Fruit fly (Drosophila melanogaster) whole organism, embryonic: ENCODE data around the gene mRpL4.
A peak's percentile ranks its signal among the peaks of the same experiment; 100 is the strongest.

Source experiments
- B-H2 ChIP-seq: fragments of 200-800 bp; sonication (Bioruptor generic); optimal IDR thresholded peaks from 2 replicates; lab custom pipeline; 2018; ENCODE audit warnings: missing biosample characterization, mild to moderate bottlenecking, missing genetic modification characterization
- CG11560 ChIP-seq: fragments of 200-800 bp; sonication (Bioruptor generic); IDR thresholded peaks from 3 replicates; pipeline ENCODE4 v1.3.6; 2022; ENCODE audit warnings: missing biosample characterization, missing genetic modification characterization
- CG12219 ChIP-seq: fragments of 200-800 bp; sonication (Bioruptor generic); optimal IDR thresholded peaks from 3 replicates; lab custom pipeline; 2018; ENCODE audit warnings: missing biosample characterization, mild to moderate bottlenecking, missing genetic modification characterization
- CG12299 ChIP-seq: fragments of 200-800 bp; sonication (Bioruptor generic); optimal IDR thresholded peaks from 2 replicates; lab custom pipeline; 2018; ENCODE audit warnings: missing biosample characterization, mild to moderate bottlenecking, missing genetic modification characterization
- CG12659 ChIP-seq: fragments of 200-800 bp; sonication (Bioruptor generic); optimal IDR thresholded peaks from 3 replicates; lab custom pipeline; 2017; ENCODE audit warnings: mild to moderate bottlenecking, missing biosample characterization, missing genetic modification reagents, missing genetic modification characterization
- CG13624 ChIP-seq: fragments of 200-800 bp; sonication (Bioruptor generic); optimal IDR thresholded peaks from 2 replicates; lab custom pipeline; 2016; ENCODE audit warnings: missing biosample characterization, missing genetic modification characterization
- CG14441 ChIP-seq: fragments of 200-800 bp; sonication (Bioruptor generic); IDR thresholded peaks from 2 replicates; pipeline ENCODE4 v1.3.6; 2022; ENCODE audit warnings: missing biosample characterization, missing genetic modification characterization
- CG15011 ChIP-seq: fragments of 200-800 bp; sonication (Bioruptor generic); optimal IDR thresholded peaks from 3 replicates; lab custom pipeline; 2018; ENCODE audit warnings: missing biosample characterization, mild to moderate bottlenecking, missing genetic modification characterization
- CG15514 ChIP-seq: fragments of 200-800 bp; sonication (Bioruptor generic); optimal IDR thresholded peaks from 3 replicates; lab custom pipeline; 2017; ENCODE audit warnings: missing biosample characterization, missing genetic modification characterization, mild to moderate bottlenecking, moderate library complexity, missing genetic modification reagents
- CG17829 ChIP-seq: fragments of 200-800 bp; optimal IDR thresholded peaks from 2 replicates; lab custom pipeline; 2019; ENCODE audit warnings: missing biosample characterization, mild to moderate bottlenecking, missing genetic modification characterization, moderate library complexity
- CG1792 ChIP-seq: fragments of 200-800 bp; sonication (Bioruptor generic); optimal IDR thresholded peaks from 2 replicates; lab custom pipeline; 2016; ENCODE audit warnings: missing biosample characterization, missing genetic modification characterization
- CG18262 ChIP-seq: fragments of 200-800 bp; optimal IDR thresholded peaks from 3 replicates; lab custom pipeline; 2019; ENCODE audit warnings: missing biosample characterization, mild to moderate bottlenecking, missing genetic modification characterization, moderate library complexity
- CG3281 ChIP-seq: fragments of 200-800 bp; sonication (Bioruptor generic); optimal IDR thresholded peaks from 3 replicates; lab custom pipeline; 2017; ENCODE audit warnings: missing biosample characterization, mild to moderate bottlenecking, missing genetic modification characterization
- CG34224 ChIP-seq: fragments of 200-800 bp; sonication (Bioruptor generic); IDR thresholded peaks from 3 replicates; pipeline ENCODE4 v1.3.6; 2022; ENCODE audit warnings: missing biosample characterization, missing genetic modification characterization; ENCODE audit not compliant: partially characterized antibody
- CG34376 ChIP-seq: fragments of 200-800 bp; sonication (Bioruptor generic); optimal IDR thresholded peaks from 2 replicates; lab custom pipeline; 2018; ENCODE audit warnings: missing biosample characterization, mild to moderate bottlenecking, missing genetic modification characterization
- CG3838 ChIP-seq: fragments of 200-800 bp; sonication (Bioruptor generic); optimal IDR thresholded peaks from 3 replicates; lab custom pipeline; 2016; ENCODE audit warnings: missing biosample characterization, missing genetic modification characterization
- CG4282 ChIP-seq: fragments of 200-800 bp; sonication (Bioruptor generic); optimal IDR thresholded peaks from 2 replicates; lab custom pipeline; 2016; ENCODE audit warnings: missing biosample characterization, missing genetic modification characterization
- CG4328 ChIP-seq: fragments of 200-800 bp; sonication (Bioruptor generic); optimal IDR thresholded peaks from 3 replicates; lab custom pipeline; 2017; ENCODE audit warnings: missing biosample characterization, missing genetic modification reagents, missing genetic modification characterization
- CG4617 ChIP-seq: fragments of 200-800 bp; sonication (Bioruptor generic); optimal IDR thresholded peaks from 3 replicates; lab custom pipeline; 2016; ENCODE audit warnings: missing biosample characterization, missing genetic modification characterization, borderline replicate concordance
- CG9797 ChIP-seq: fragments of 200-800 bp; sonication (Bioruptor generic); optimal IDR thresholded peaks from 3 replicates; lab custom pipeline; 2018; ENCODE audit warnings: missing biosample characterization, mild to moderate bottlenecking, missing genetic modification characterization
- CrebB ChIP-seq: fragments of 200-800 bp; sonication (Bioruptor generic); optimal IDR thresholded peaks from 3 replicates; lab custom pipeline; 2018; ENCODE audit warnings: missing biosample characterization, mild to moderate bottlenecking, missing genetic modification characterization
- ERR ChIP-seq: fragments of 200-800 bp; sonication (Bioruptor generic); optimal IDR thresholded peaks from 2 replicates; lab custom pipeline; 2016; ENCODE audit warnings: missing biosample characterization, missing genetic modification characterization
- GATAe ChIP-seq: fragments of 200-800 bp; sonication (Bioruptor generic); conservative IDR thresholded peaks from 2 replicates; pipeline ENCODE4 v1.3.6; 2022; ENCODE audit warnings: missing biosample characterization, missing genetic modification characterization
- Hmr ChIP-seq: fragments of 200-800 bp; sonication (Bioruptor generic); optimal IDR thresholded peaks from 3 replicates; lab custom pipeline; 2017; ENCODE audit warnings: mild to moderate bottlenecking, missing biosample characterization, missing genetic modification reagents, missing genetic modification characterization
- Med ChIP-seq: fragments of 200-800 bp; sonication (Bioruptor generic); peaks from one replicate; lab custom pipeline; 2016; ENCODE audit warnings: missing biosample characterization, missing genetic modification characterization, mild to moderate bottlenecking, inconsistent platforms, moderate library complexity
- NC2β ChIP-seq: fragments of 200-800 bp; sonication (Bioruptor generic); optimal IDR thresholded peaks from 2 replicates; lab custom pipeline; 2016; ENCODE audit warnings: missing biosample characterization, missing genetic modification characterization
- Oli ChIP-seq: fragments of 200-800 bp; sonication (Bioruptor generic); optimal IDR thresholded peaks from 2 replicates; lab custom pipeline; 2018; ENCODE audit warnings: missing biosample characterization, mild to moderate bottlenecking, missing genetic modification characterization, moderate library complexity
- Opbp ChIP-seq: fragments of 200-800 bp; sonication (Bioruptor generic); IDR thresholded peaks from 3 replicates; pipeline ENCODE4 v1.3.6; 2022; ENCODE audit warnings: missing biosample characterization, missing genetic modification characterization; ENCODE audit not compliant: partially characterized antibody
- Pdp1 ChIP-seq, 2 experiments: fragments of 200-800 bp; sonication (Bioruptor generic); optimal IDR thresholded peaks; 3 replicates each; lab custom pipeline; 2016; ENCODE audit warnings: missing biosample characterization in 2 of 2, missing genetic modification characterization in 2 of 2, mild to moderate bottlenecking in 1 of 2, moderate library complexity in 1 of 2
- Ptx1 ChIP-seq: fragments of 200-800 bp; sonication (Bioruptor generic); IDR thresholded peaks from 2 replicates; pipeline ENCODE4 v1.3.6; 2022; ENCODE audit warnings: missing biosample characterization, missing genetic modification characterization
- Ravus ChIP-seq: fragments of 200-800 bp; sonication (Bioruptor generic); IDR thresholded peaks from 2 replicates; pipeline ENCODE4 v1.3.6; 2022; ENCODE audit warnings: missing biosample characterization, missing genetic modification characterization
- Scr ChIP-seq: fragments of 200-800 bp; sonication (Bioruptor generic); IDR thresholded peaks from 2 replicates; pipeline ENCODE4 v1.3.6; 2022; ENCODE audit warnings: missing biosample characterization, missing genetic modification characterization; ENCODE audit not compliant: partially characterized antibody
- dati ChIP-seq: fragments of 200-800 bp; sonication (Bioruptor generic); IDR thresholded peaks from 2 replicates; pipeline ENCODE4 v1.3.6; 2022; ENCODE audit warnings: missing biosample characterization, missing genetic modification characterization
- dm ChIP-seq: fragments of 200-800 bp; sonication (Bioruptor generic); optimal IDR thresholded peaks from 3 replicates; lab custom pipeline; 2016; ENCODE audit warnings: missing biosample characterization, missing genetic modification characterization
- fd96Cb ChIP-seq: fragments of 200-800 bp; sonication (Bioruptor generic); optimal IDR thresholded peaks from 2 replicates; lab custom pipeline; 2018; ENCODE audit warnings: missing biosample characterization, mild to moderate bottlenecking, missing genetic modification characterization, moderate library complexity
- grau ChIP-seq: fragments of 200-800 bp; optimal IDR thresholded peaks from 3 replicates; lab custom pipeline; 2019; ENCODE audit warnings: missing biosample characterization, mild to moderate bottlenecking, missing genetic modification characterization, moderate library complexity
- hth ChIP-seq: fragments of >200 bp; optimal IDR thresholded peaks from 2 replicates; lab custom pipeline; 2017; ENCODE audit warnings: inconsistent platforms
- ken ChIP-seq: fragments of 200-800 bp; sonication (Bioruptor generic); IDR thresholded peaks from 3 replicates; pipeline ENCODE4 v1.3.6; 2022; ENCODE audit warnings: missing biosample characterization, missing genetic modification characterization
- lbe ChIP-seq: fragments of 200-800 bp; sonication (Bioruptor generic); optimal IDR thresholded peaks from 2 replicates; lab custom pipeline; 2016; ENCODE audit warnings: missing biosample characterization, mild to moderate bottlenecking, missing genetic modification characterization
- org-1 ChIP-seq: fragments of 200-800 bp; sonication (Bioruptor generic); optimal IDR thresholded peaks from 2 replicates; lab custom pipeline; 2017; ENCODE audit warnings: missing biosample characterization, missing genetic modification characterization
- pho ChIP-seq: fragments of 200-800 bp; sonication (Bioruptor generic); optimal IDR thresholded peaks from 2 replicates; lab custom pipeline; 2016; ENCODE audit warnings: missing biosample characterization, missing genetic modification characterization
- repo ChIP-seq: fragments of 200-800 bp; sonication (Bioruptor generic); optimal IDR thresholded peaks from 2 replicates; lab custom pipeline; 2016; ENCODE audit warnings: missing biosample characterization, missing genetic modification characterization
- run ChIP-seq: fragments of 200-800 bp; sonication (Bioruptor generic); optimal IDR thresholded peaks from 3 replicates; lab custom pipeline; 2018; ENCODE audit warnings: missing biosample characterization, mild to moderate bottlenecking, missing genetic modification characterization
- sc ChIP-seq, 3 experiments: fragments of >200 bp in 2 of 3; fragments of 200-800 bp in 1 of 3; sonication (Bioruptor generic) in 1 of 3; optimal IDR thresholded peaks; 2 replicates in 2 of 3; 3 replicates in 1 of 3; lab custom pipeline; 2017; ENCODE audit warnings: mild to moderate bottlenecking in 1 of 3, missing biosample characterization in 1 of 3, missing genetic modification characterization in 1 of 3, missing genetic modification reagents in 1 of 3
- scrt ChIP-seq: fragments of 200-800 bp; sonication (Bioruptor generic); optimal IDR thresholded peaks from 2 replicates; lab custom pipeline; 2018; ENCODE audit warnings: missing biosample characterization, mild to moderate bottlenecking, missing genetic modification characterization, moderate library complexity
- slp2 ChIP-seq: fragments of 200-800 bp; sonication (Bioruptor generic); optimal IDR thresholded peaks from 2 replicates; lab custom pipeline; 2016; ENCODE audit warnings: missing biosample characterization, missing genetic modification characterization
- unpg ChIP-seq: fragments of 200-800 bp; sonication (Bioruptor generic); optimal IDR thresholded peaks from 3 replicates; lab custom pipeline; 2018; ENCODE audit warnings: missing biosample characterization, mild to moderate bottlenecking, missing genetic modification characterization, moderate library complexity
- usp ChIP-seq: fragments of >200 bp; optimal IDR thresholded peaks from 2 replicates; lab custom pipeline; 2017; ENCODE audit warnings: missing biosample characterization, missing genetic modification characterization
- zf30C ChIP-seq: fragments of 200-800 bp; sonication (Bioruptor generic); optimal IDR thresholded peaks from 3 replicates; lab custom pipeline; 2018; ENCODE audit warnings: missing biosample characterization, mild to moderate bottlenecking, missing genetic modification characterization
- zfh1 ChIP-seq: fragments of 200-800 bp; sonication (Bioruptor generic); IDR thresholded peaks from 3 replicates; pipeline ENCODE4 v1.3.6; 2022; ENCODE audit warnings: missing biosample characterization, missing genetic modification characterization

mRpL4 gene

dm6 chr2L:16350160-16350633, 21.3 kb upstream of the mRpL4 start (continued):
- peak; percentile 45 for TF ChIP-seq fd96Cb
- TF ChIP-seq CG15011 (GFP tag; lab: Kevin White, UChicago) = peak; percentile 47
- peak; percentile 60 for TF ChIP-seq lbe (GFP tag; lab: Kevin White, UChicago)
- TF ChIP-seq Opbp = peak; percentile 76
- no peak for TF ChIP-seq dati (GFP tag; lab: Robert Waterston, UW)
- no peak for TF ChIP-seq usp (GFP tag; lab: Kevin White, UChicago)
- no peak for TF ChIP-seq CG34224 (GFP tag; lab: Robert Waterston, UW)
- peak; percentile 25 for TF ChIP-seq slp2 (GFP tag; lab: Kevin White, UChicago)
- TF ChIP-seq zfh1 (GFP tag; lab: Robert Waterston, UW) = peak; percentile 76; the same call in 2 of the 3 replicates
- TF ChIP-seq CG3281 (GFP tag; lab: Kevin White, UChicago) = no peak
- peak; percentile 79; the same call in 2 of the 3 replicates for TF ChIP-seq ken (GFP tag; lab: Robert Waterston, UW)
- TF ChIP-seq dm (GFP tag; lab: Kevin White, UChicago) = no peak
- TF ChIP-seq scrt (GFP tag; lab: Kevin White, UChicago) = peak; percentile 23
- peak; percentile 82 for TF ChIP-seq B-H2 (GFP tag; lab: Kevin White, UChicago)
- 0 out of 2 replicates have a peak, but pooled peaks have one; percentile 57 for TF ChIP-seq Scr
- TF ChIP-seq GATAe (GFP tag; lab: Robert Waterston, UW) = no peak; the same call in 1 of the 2 replicates
- TF ChIP-seq Ptx1 (GFP tag; lab: Robert Waterston, UW) = peak; percentile 86
- peak; percentile 17 for TF ChIP-seq run
- TF ChIP-seq sc (optimal IDR thresholded peaks at IDR 0.05; lab: Kevin White, UChicago) = no peak
- TF ChIP-seq sc (GFP tag; optimal IDR thresholded peaks at IDR 0.05; lab: Kevin White, UChicago) = no peak
- TF ChIP-seq CG17829 = peak; percentile 70
- no peak for TF ChIP-seq CG12299 (tag; lab: Kevin White, UChicago)
- TF ChIP-seq CG13624 = peak; percentile 55
- TF ChIP-seq CG4328 = peak; percentile 28
- TF ChIP-seq zf30C (GFP tag; lab: Kevin White, UChicago) = peak; percentile 14
- no peak for TF ChIP-seq CG12219
- no peak for TF ChIP-seq Med (GFP tag; lab: Kevin White, UChicago)
- TF ChIP-seq unpg = no peak
- TF ChIP-seq CG12659 = peak; percentile 84
- no peak for TF ChIP-seq repo
- peak; percentile 60 for TF ChIP-seq CG15514 (GFP tag; lab: Kevin White, UChicago)
- TF ChIP-seq grau (tag; lab: Kevin White, UChicago) = peak; percentile 77
- no peak for TF ChIP-seq CG1792 (GFP tag; lab: Kevin White, UChicago)
- no peak; the same call in 1 of the 2 replicates for TF ChIP-seq CG14441 (GFP tag; lab: Robert Waterston, UW)
- TF ChIP-seq CG18262 (tag; lab: Kevin White, UChicago) = peak; percentile 64
- peak; percentile 68 for TF ChIP-seq Oli (tag; lab: Kevin White, UChicago)
- no peak for TF ChIP-seq CG34376
- TF ChIP-seq Hmr (GFP tag; lab: Kevin White, UChicago) = peak; percentile 79
- TF ChIP-seq CG9797 (GFP tag; lab: Kevin White, UChicago) = no peak
- peak; percentile 12; the same call in 1 of the 2 replicates for TF ChIP-seq Ravus (GFP tag; lab: Robert Waterston, UW)
- peak; percentile 35 for TF ChIP-seq CG4617 (GFP tag; lab: Kevin White, UChicago)
- TF ChIP-seq CG11560 (tag; lab: Robert Waterston, UW) = peak; percentile 49; the same call in 1 of the 3 replicates
- peak; percentile 67 for TF ChIP-seq CG4282 (GFP tag; lab: Kevin White, UChicago)
- peak; percentile 14 to 61 for TF ChIP-seq Pdp1 (GFP tag; optimal IDR thresholded peaks at IDR 0.05; lab: Kevin White, UChicago)
- peak; percentile 3 for TF ChIP-seq CrebB (tag; lab: Kevin White, UChicago)
- TF ChIP-seq CG3838 = no peak
- no peak for TF ChIP-seq ERR (GFP tag; lab: Kevin White, UChicago)
- peak; percentile 73 for TF ChIP-seq pho (GFP tag; lab: Kevin White, UChicago)
- peak; percentile 54 for TF ChIP-seq org-1 (GFP tag; lab: Kevin White, UChicago)
- TF ChIP-seq hth = no peak
- no peak for TF ChIP-seq NC2β (GFP tag; lab: Kevin White, UChicago)
